Worm (Caenorhabditis elegans): ENCODE measurements around the gene thoc-1.

DNA sequence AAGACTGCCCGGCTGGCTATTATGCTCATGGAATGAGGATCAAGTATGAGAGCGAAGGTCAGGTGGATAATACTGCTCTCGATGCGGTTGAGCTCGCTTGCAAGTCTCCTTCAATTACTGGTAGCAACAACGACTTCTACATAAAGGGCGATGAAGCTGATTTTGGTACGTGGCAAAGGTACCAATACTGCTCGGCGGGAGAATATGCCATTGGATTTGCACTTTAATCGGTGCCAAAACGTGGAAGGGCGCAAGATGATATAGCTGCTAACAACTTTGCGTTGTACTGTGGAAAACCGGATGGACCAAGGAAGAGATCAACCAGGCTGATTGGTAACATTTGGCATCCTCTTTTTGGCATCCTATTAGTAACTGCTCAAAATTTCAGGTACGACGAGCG lies 34.0 kb upstream of the thoc-1 start:
- TF ChIP-seq him-1 (tag; optimal IDR thresholded peaks at IDR 0.05) (no peak), dao-5 (tag; optimal IDR thresholded peaks at IDR 0.05) (no peak), W03F9.2 (tag; optimal IDR thresholded peaks at IDR 0.05) (no peak)
